Worm (Caenorhabditis elegans) whole organism, late embryonic: ENCODE results near the gene unc-76.

Experiments used
- K09A11.1 ChIP-seq: sonication (generic microtip); optimal IDR thresholded peaks from 2 replicates; lab custom pipeline; 2017; ENCODE audit warnings: antibody characterized with exemption, mild to moderate bottlenecking, missing genetic modification characterization, missing compliant biosample characterization; ENCODE audit not compliant: insufficient read depth
- ahr-1 ChIP-seq: sonication (generic microtip); optimal IDR thresholded peaks from 2 replicates; lab custom pipeline; 2016; ENCODE audit warnings: missing genetic modification characterization, missing compliant biosample characterization
- ceh-19 ChIP-seq: fragments of 200-800 bp; sonication (Bioruptor generic); optimal IDR thresholded peaks from 2 replicates; lab custom pipeline; 2018; ENCODE audit warnings: mild to moderate bottlenecking, missing genetic modification characterization, missing compliant biosample characterization
- ceh-24 ChIP-seq: sonication (generic microtip); optimal IDR thresholded peaks from 2 replicates; lab custom pipeline; 2016; ENCODE audit warnings: mild to moderate bottlenecking, missing genetic modification characterization, missing compliant biosample characterization
- ceh-30 ChIP-seq: fragments of 150-350 bp; optimal IDR thresholded peaks from 2 replicates; lab custom pipeline; 2014; ENCODE audit warnings: missing biosample characterization, missing genetic modification characterization
- ceh-31 ChIP-seq: sonication (generic microtip); optimal IDR thresholded peaks from 2 replicates; lab custom pipeline; 2016; ENCODE audit warnings: missing genetic modification characterization, missing compliant biosample characterization
- ceh-34 ChIP-seq: sonication (generic microtip); optimal IDR thresholded peaks from 2 replicates; lab custom pipeline; 2016; ENCODE audit warnings: mild to moderate bottlenecking, missing genetic modification characterization, missing compliant biosample characterization
- ceh-6 ChIP-seq: fragments of 200-800 bp; sonication (Bioruptor generic); optimal IDR thresholded peaks from 2 replicates; lab custom pipeline; 2018; ENCODE audit warnings: mild to moderate bottlenecking, missing genetic modification characterization, missing compliant biosample characterization
- ceh-9 ChIP-seq: sonication (generic microtip); optimal IDR thresholded peaks from 2 replicates; lab custom pipeline; 2016; ENCODE audit warnings: mild to moderate bottlenecking, missing genetic modification characterization, inconsistent platforms, missing compliant biosample characterization
- che-1 ChIP-seq: sonication (generic microtip); optimal IDR thresholded peaks from 2 replicates; lab custom pipeline; 2016; ENCODE audit warnings: mild to moderate bottlenecking, missing genetic modification characterization, missing compliant biosample characterization
- elt-4 ChIP-seq: sonication (generic microtip); optimal IDR thresholded peaks from 2 replicates; lab custom pipeline; 2016; ENCODE audit warnings: missing genetic modification characterization, missing compliant biosample characterization
- fax-1 ChIP-seq: sonication (generic microtip); optimal IDR thresholded peaks from 2 replicates; lab custom pipeline; 2016; ENCODE audit warnings: missing genotype, missing genetic modification characterization, missing compliant biosample characterization
- fkh-6 ChIP-seq: sonication (generic microtip); optimal IDR thresholded peaks from 2 replicates; lab custom pipeline; 2016; ENCODE audit warnings: missing genetic modification characterization, missing compliant biosample characterization
- gmeb-2 ChIP-seq: sonication (generic microtip); optimal IDR thresholded peaks from 2 replicates; lab custom pipeline; 2016; ENCODE audit warnings: missing genetic modification characterization, inconsistent platforms, missing compliant biosample characterization
- hlh-15 ChIP-seq: sonication (generic microtip); optimal IDR thresholded peaks from 2 replicates; lab custom pipeline; 2016; ENCODE audit warnings: missing genetic modification characterization, missing compliant biosample characterization
- hlh-30 ChIP-seq: sonication (generic microtip); optimal IDR thresholded peaks from 2 replicates; lab custom pipeline; 2017; ENCODE audit warnings: antibody characterized with exemption, missing genetic modification characterization, missing compliant biosample characterization; ENCODE audit not compliant: insufficient read depth
- hlh-8 ChIP-seq: sonication (generic microtip); optimal IDR thresholded peaks from 2 replicates; lab custom pipeline; 2016; ENCODE audit warnings: missing genotype, missing genetic modification characterization, missing compliant biosample characterization
- lin-11 ChIP-seq: fragments of 200-800 bp; sonication (Bioruptor generic); optimal IDR thresholded peaks from 2 replicates; lab custom pipeline; 2018; ENCODE audit warnings: mild to moderate bottlenecking, missing genetic modification characterization, missing compliant biosample characterization
- nhr-232 ChIP-seq: sonication (generic microtip); optimal IDR thresholded peaks from 2 replicates; lab custom pipeline; 2016; ENCODE audit warnings: missing genetic modification characterization, missing compliant biosample characterization
- pag-3 ChIP-seq: sonication (generic microtip); optimal IDR thresholded peaks from 2 replicates; lab custom pipeline; 2016; ENCODE audit warnings: missing compliant biosample characterization, missing genetic modification characterization, borderline replicate concordance
- pax-1 ChIP-seq: fragments of 150-350 bp; optimal IDR thresholded peaks from 2 replicates; lab custom pipeline; 2014; ENCODE audit warnings: missing biosample characterization, missing genetic modification characterization
- pha-2 ChIP-seq: sonication (generic microtip); optimal IDR thresholded peaks from 2 replicates; lab custom pipeline; 2017; ENCODE audit warnings: mild to moderate bottlenecking, missing genetic modification characterization, missing compliant biosample characterization
- pros-1 ChIP-seq: fragments of 150-350 bp; optimal IDR thresholded peaks from 2 replicates; lab custom pipeline; 2014; ENCODE audit warnings: missing biosample characterization, missing genetic modification reagents, missing genetic modification characterization
- ref-2 ChIP-seq: sonication (generic microtip); optimal IDR thresholded peaks from 2 replicates; lab custom pipeline; 2016; ENCODE audit warnings: missing genetic modification characterization, missing compliant biosample characterization
- rnt-1 ChIP-seq: sonication (generic microtip); optimal IDR thresholded peaks from 2 replicates; lab custom pipeline; 2016; ENCODE audit warnings: missing genetic modification characterization, missing compliant biosample characterization
- sdc-2 ChIP-seq: sonication (generic microtip); optimal IDR thresholded peaks from 2 replicates; lab custom pipeline; 2016; ENCODE audit warnings: missing genotype, missing genetic modification characterization, missing compliant biosample characterization
- sox-4 ChIP-seq: sonication (generic microtip); optimal IDR thresholded peaks from 2 replicates; lab custom pipeline; 2017; ENCODE audit warnings: mild to moderate bottlenecking, missing genetic modification characterization, inconsistent platforms, missing compliant biosample characterization
- syd-9 ChIP-seq: sonication (generic microtip); optimal IDR thresholded peaks from 2 replicates; lab custom pipeline; 2016; ENCODE audit warnings: mild to moderate bottlenecking, missing genetic modification characterization, moderate library complexity, missing compliant biosample characterization
- tbx-7 ChIP-seq: sonication (generic microtip); optimal IDR thresholded peaks from 2 replicates; lab custom pipeline; 2016; ENCODE audit warnings: missing genotype, missing genetic modification characterization, missing compliant biosample characterization
- unc-3 ChIP-seq, 2 experiments: fragments of 200-800 bp in 1 of 2; sonication (Bioruptor generic) in 1 of 2; sonication (generic microtip) in 1 of 2; conservative IDR thresholded peaks in 1 of 2; optimal IDR thresholded peaks in 1 of 2; 2 replicates each; pipeline versions ENCODE4 v1.3.6 to Lab custom; 2016 to 2022; ENCODE audit warnings: missing compliant biosample characterization in 2 of 2, missing genetic modification characterization in 2 of 2, missing genetic modification reagents in 1 of 2
- unc-42 ChIP-seq: sonication (generic microtip); optimal IDR thresholded peaks from 2 replicates; lab custom pipeline; 2016; ENCODE audit warnings: missing genotype, missing genetic modification characterization, missing compliant biosample characterization
- unc-55 ChIP-seq: sonication (generic microtip); optimal IDR thresholded peaks from 2 replicates; lab custom pipeline; 2017; ENCODE audit warnings: missing biosample characterization, missing genetic modification reagents, missing genetic modification characterization
- unc-86 ChIP-seq: sonication (generic microtip); optimal IDR thresholded peaks from 2 replicates; lab custom pipeline; 2016; ENCODE audit warnings: missing genetic modification characterization, missing compliant biosample characterization
- zip-5 ChIP-seq: sonication (generic microtip); optimal IDR thresholded peaks from 2 replicates; lab custom pipeline; 2016; ENCODE audit warnings: missing genetic modification characterization, missing compliant biosample characterization
- ztf-16 ChIP-seq: sonication (generic microtip); optimal IDR thresholded peaks from 2 replicates; lab custom pipeline; 2017; ENCODE audit warnings: missing genetic modification characterization, missing compliant biosample characterization

Gene unc-76

DNA sequence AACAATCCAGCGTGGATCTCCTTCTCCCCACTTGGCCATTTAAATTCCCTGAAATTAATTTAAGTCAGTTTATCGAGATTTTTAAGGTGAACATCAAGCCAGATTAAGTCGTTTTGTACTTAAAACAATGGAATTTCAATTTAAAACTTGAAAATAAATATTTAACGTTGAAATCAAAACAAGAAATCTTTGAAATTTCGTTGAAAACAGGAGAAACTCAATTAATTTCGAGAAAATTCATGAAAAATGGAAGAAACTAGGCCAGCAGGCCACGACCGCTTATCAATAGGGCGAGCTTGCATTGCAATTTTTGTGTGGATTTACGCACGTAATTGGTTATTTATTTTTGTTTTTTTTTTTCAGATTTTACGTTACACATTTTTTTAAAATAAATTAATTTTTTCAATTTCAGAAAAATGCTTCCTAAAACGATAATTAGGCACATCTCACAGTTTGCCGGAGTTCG lies 13.8 kb downstream of the unc-76 start, which contains the start of the genes ahsa-1 and C01G10.7 (continued):
- TF ChIP-seq unc-86 (tag; lab: Kevin White, UChicago) (peak; percentile 72), pag-3 (tag; lab: Kevin White, UChicago) (no peak), zip-5 (tag; lab: Kevin White, UChicago) (peak; percentile 76), pax-1 (tag; lab: Kevin White, UChicago) (peak; percentile 40), ceh-24 (tag; lab: Kevin White, UChicago) (no peak), ahr-1 (tag; lab: Kevin White, UChicago) (peak; percentile 48), pha-2 (peak; percentile 31), unc-42 (tag; lab: Kevin White, UChicago) (peak; percentile 98), syd-9 (tag; lab: Kevin White, UChicago) (peak; percentile 10), fkh-6 (tag; lab: Kevin White, UChicago) (peak; percentile 62), unc-3 (GFP tag; conservative IDR thresholded peaks at IDR 0.05; lab: Robert Waterston, UW) (peak; percentile 40; the same call in 1 of the 2 replicates), unc-3 (tag; optimal IDR thresholded peaks at IDR 0.05; lab: Kevin White, UChicago) (peak; percentile 0), hlh-8 (tag; lab: Kevin White, UChicago) (peak; percentile 86), ceh-30 (peak; percentile 67), che-1 (tag; lab: Kevin White, UChicago) (no peak), ceh-31 (tag; lab: Kevin White, UChicago) (peak; percentile 98), unc-55 (GFP tag; lab: Kevin White, UChicago) (no peak), ceh-9 (no peak), nhr-232 (tag; lab: Kevin White, UChicago) (no peak), sox-4 (no peak), elt-4 (no peak), hlh-15 (tag; lab: Kevin White, UChicago) (no peak), pros-1 (tag; lab: Kevin White, UChicago) (no peak)

- TF ChIP-seq ceh-34 (tag; lab: Kevin White, UChicago) (no peak), unc-3 (GFP tag; conservative IDR thresholded peaks at IDR 0.05; lab: Robert Waterston, UW) (no peak), unc-3 (tag; optimal IDR thresholded peaks at IDR 0.05; lab: Kevin White, UChicago) (no peak), hlh-8 (tag; lab: Kevin White, UChicago) (no peak)
These were observed 15.7 kb downstream of the unc-76 start, which contains the start of the genes C01G10.15 and C01G10.6 for ce11 chrV:15087207-15087706. Gene C01G10.15 (minus strand): TSS chrV:15087307. Gene C01G10.6 (plus strand): TSS chrV:15087656.

- TF ChIP-seq rnt-1 (tag; lab: Kevin White, UChicago) (no peak), zip-5 (tag; lab: Kevin White, UChicago) (no peak), sdc-2 (no peak), hlh-30 (tag; lab: Kevin White, UChicago) (no peak), tbx-7 (no peak), gmeb-2 (tag; lab: Kevin White, UChicago) (no peak), ceh-19 (GFP tag; lab: Kevin White, UChicago) (no peak)
These were observed 17.1 kb downstream of the unc-76 start, which contains the start of gene C01G10.18 for ce11 chrV:15088613-15089012. Gene C01G10.18 (minus strand): TSS chrV:15088713.

- TF ChIP-seq nhr-232 (tag; lab: Kevin White, UChicago): no peak
- TF ChIP-seq ceh-19 (GFP tag; lab: Kevin White, UChicago): no peak
- TF ChIP-seq ceh-6 (GFP tag; lab: Kevin White, UChicago): no peak
- no peak for TF ChIP-seq fax-1 (tag; lab: Kevin White, UChicago)
- no peak for TF ChIP-seq ztf-16
- no peak for TF ChIP-seq unc-42 (tag; lab: Kevin White, UChicago)
- TF ChIP-seq K09A11.1: no peak
- TF ChIP-seq lin-11 (tag; lab: Kevin White, UChicago): no peak
- no peak for TF ChIP-seq ref-2 (tag; lab: Kevin White, UChicago)
These were observed 17.9 kb downstream of the unc-76 start, which contains the start of the genes C01G10.5 and C01G10.4 for ce11 chrV:15089438-15089837. Gene C01G10.5 (minus strand): TSS chrV:15089538. Gene C01G10.4 (plus strand): TSS chrV:15089740.
